Worm (Caenorhabditis elegans): ENCODE measurements around the gene H40L08.3.

DNA sequence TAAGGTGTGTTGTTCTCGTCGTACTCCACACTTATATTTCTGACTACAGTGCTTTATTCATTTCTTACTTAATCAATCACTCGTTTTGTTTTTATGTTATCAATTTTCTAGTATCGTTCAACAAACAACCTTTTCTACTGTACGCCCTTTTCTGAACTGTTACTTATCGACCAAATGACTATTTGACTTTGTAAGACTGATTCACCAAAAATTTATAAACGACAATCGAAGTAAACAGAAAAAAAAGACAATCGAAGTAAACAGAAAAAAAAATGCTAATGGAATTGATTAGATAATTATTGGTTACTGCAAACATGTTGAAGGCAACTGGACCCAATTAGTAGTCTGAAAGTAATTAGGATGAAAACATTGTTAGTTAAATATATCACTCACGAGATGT lies 25.9 kb downstream of the H40L08.3 start:
- no peak for TF ChIP-seq nhr-237 (tag; optimal IDR thresholded peaks at IDR 0.05)
- TF ChIP-seq nhr-67 (tag; optimal IDR thresholded peaks at IDR 0.05) = no peak
- TF ChIP-seq zag-1 (tag; optimal IDR thresholded peaks at IDR 0.05) = no peak
- no peak for TF ChIP-seq nhr-77 (tag; optimal IDR thresholded peaks at IDR 0.05)
- TF ChIP-seq egl-27 (tag; optimal IDR thresholded peaks at IDR 0.05) = no peak
- TF ChIP-seq ceh-16 (tag; optimal IDR thresholded peaks at IDR 0.05) = no peak
- TF ChIP-seq ztf-11 (tag; optimal IDR thresholded peaks at IDR 0.05) = no peak
- peak; percentile 58 for TF ChIP-seq pha-4 (tag; optimal IDR thresholded peaks at IDR 0.05)
- no peak for TF ChIP-seq pqm-1 (tag; optimal IDR thresholded peaks at IDR 0.05)

Measured in whole organism, L3 larva.